Worm (Caenorhabditis elegans): ENCODE data around the gene B0280.11.

B0280.11 gene

DNA sequence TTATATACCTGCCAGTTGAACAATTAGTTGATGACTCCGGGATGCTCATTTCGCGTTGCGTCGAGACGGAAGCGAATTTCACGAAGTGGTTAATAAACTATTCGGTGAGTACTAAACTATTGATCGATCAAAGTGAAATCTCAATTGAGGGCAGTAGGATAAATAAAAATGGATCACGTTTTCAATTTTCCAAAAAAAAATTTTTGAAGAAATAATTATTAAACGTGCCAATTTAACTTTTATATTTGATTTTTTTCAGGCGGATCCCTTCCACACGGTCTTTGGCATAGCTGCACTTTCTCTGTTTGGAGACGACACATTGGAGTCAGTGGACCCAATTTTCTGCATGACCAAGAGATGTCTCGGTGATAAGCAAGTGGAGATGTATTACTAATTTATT lies 2.1 kb downstream of the B0280.11 start, which contains the start of gene B0280.17:
TSS of gene B0280.17 (minus strand) at position 101 of the 400 bp plus-strand sequence.
- TF ChIP-seq tbx-2 (tag; optimal IDR thresholded peaks at IDR 0.05) (no peak), elt-2 (tag; optimal IDR thresholded peaks at IDR 0.05) (no peak), lin-39 (tag; optimal IDR thresholded peaks at IDR 0.05) (no peak), nhr-77 (tag; optimal IDR thresholded peaks at IDR 0.05) (no peak), fkh-2 (tag; optimal IDR thresholded peaks at IDR 0.05) (no peak), pha-4 (tag; optimal IDR thresholded peaks at IDR 0.05) (no peak), skn-1 (tag; optimal IDR thresholded peaks at IDR 0.05) (no peak), R02D3.7 (tag; optimal IDR thresholded peaks at IDR 0.05) (no peak), lin-15B (tag; optimal IDR thresholded peaks at IDR 0.05) (no peak)

ce11 chrIII:7133559-7133958 lies 4.5 kb downstream of the B0280.11 start, which contains the start of the genes pot-1 and ggtb-1:
Gene pot-1, minus strand, starts transcription at chrIII:7133678.
Gene ggtb-1, plus strand, starts transcription at chrIII:7133766.
- TF ChIP-seq ceh-82 (tag; optimal IDR thresholded peaks at IDR 0.05): no peak
- no peak for TF ChIP-seq zag-1 (tag; optimal IDR thresholded peaks at IDR 0.05)
- TF ChIP-seq lin-39 (tag; optimal IDR thresholded peaks at IDR 0.05): no peak
- no peak for TF ChIP-seq egl-5 (tag; optimal IDR thresholded peaks at IDR 0.05)
- TF ChIP-seq unc-62 (GFP tag; optimal IDR thresholded peaks at IDR 0.05): no peak
- TF ChIP-seq lin-15B (tag; optimal IDR thresholded peaks at IDR 0.05): peak; percentile 5
- no peak for TF ChIP-seq eor-1 (tag; optimal IDR thresholded peaks at IDR 0.05)
- no peak for TF ChIP-seq hmg-11 (tag; optimal IDR thresholded peaks at IDR 0.05)
- no peak for TF ChIP-seq ceh-28 (tag; optimal IDR thresholded peaks at IDR 0.05)
- TF ChIP-seq nhr-77 (tag; optimal IDR thresholded peaks at IDR 0.05): no peak
- TF ChIP-seq elt-2 (tag; optimal IDR thresholded peaks at IDR 0.05): no peak
- TF ChIP-seq mdl-1 (tag; optimal IDR thresholded peaks at IDR 0.05): no peak
- no peak for TF ChIP-seq elt-1 (tag; optimal IDR thresholded peaks at IDR 0.05)
- peak; percentile 6 for TF ChIP-seq nfya-1 (tag; optimal IDR thresholded peaks at IDR 0.05; ENCODE audit: insufficient read depth)
- peak; percentile 31 for TF ChIP-seq pha-4 (tag; optimal IDR thresholded peaks at IDR 0.05)
- no peak for TF ChIP-seq nhr-11 (tag; optimal IDR thresholded peaks at IDR 0.05)
- TF ChIP-seq mml-1 (tag; optimal IDR thresholded peaks at IDR 0.05): no peak
- no peak for TF ChIP-seq jun-1 (tag; optimal IDR thresholded peaks at IDR 0.05)
- no peak for TF ChIP-seq egl-27 (tag; optimal IDR thresholded peaks at IDR 0.05)
- no peak for TF ChIP-seq tbx-2 (tag; optimal IDR thresholded peaks at IDR 0.05)

DNA sequence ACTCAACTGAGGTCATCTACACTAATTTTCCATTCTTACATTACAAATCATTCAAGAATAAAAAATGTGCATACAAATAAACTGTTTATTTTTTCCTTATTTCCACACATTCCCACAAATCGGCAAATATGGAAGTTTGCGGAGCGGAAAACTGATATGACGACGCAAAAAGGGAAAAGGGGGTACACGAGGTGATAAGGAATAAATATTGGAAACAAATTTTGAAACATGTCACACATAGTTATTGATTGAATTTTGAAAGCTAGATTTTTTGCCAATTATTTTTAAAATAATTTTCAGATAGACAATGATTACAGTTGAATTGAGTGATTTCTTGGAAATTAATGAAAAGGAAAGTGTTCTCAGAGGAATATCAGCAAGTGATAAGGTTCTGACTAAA lies 9.5 kb downstream of the B0280.11 start, which contains the start of gene viro-2:
TSS of gene viro-2 (plus strand) at position 301 of the 400 bp plus-strand sequence.
- TF ChIP-seq elt-2 (tag; optimal IDR thresholded peaks at IDR 0.05): peak; percentile 25

DNA sequence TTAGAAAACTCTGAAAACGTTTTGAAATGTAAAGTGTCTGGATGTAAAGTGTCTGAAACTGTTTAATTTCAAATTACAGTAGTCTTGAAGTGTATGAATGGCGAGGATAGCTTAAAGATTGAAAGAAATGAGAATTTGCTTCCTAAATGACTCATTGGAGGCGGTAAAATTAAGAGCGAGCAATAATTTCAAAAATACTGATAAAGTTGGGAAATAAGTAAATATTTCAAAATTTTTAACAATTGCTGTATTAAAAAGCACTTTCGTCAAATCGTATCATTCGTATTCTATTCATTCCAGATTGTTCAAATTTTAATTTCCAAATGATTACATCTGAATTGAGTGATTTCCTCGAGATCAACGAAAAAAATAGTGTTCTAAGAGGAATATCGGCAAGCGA lies 13.7 kb downstream of the B0280.11 start, which contains the start of gene B0280.2:
TSS of gene B0280.2 (plus strand) at position 301 of the 400 bp plus-strand sequence.
- TF ChIP-seq pha-4 (tag; optimal IDR thresholded peaks at IDR 0.05) (no peak), ceh-9 (tag; optimal IDR thresholded peaks at IDR 0.05) (no peak), zag-1 (tag; optimal IDR thresholded peaks at IDR 0.05) (no peak), ceh-28 (tag; optimal IDR thresholded peaks at IDR 0.05) (no peak), lsy-12 (tag; optimal IDR thresholded peaks at IDR 0.05) (no peak), R02D3.7 (tag; optimal IDR thresholded peaks at IDR 0.05) (no peak), unc-39 (tag; optimal IDR thresholded peaks at IDR 0.05) (no peak), ama-1 (optimal IDR thresholded peaks at IDR 0.05) (no peak), lin-15B (tag; optimal IDR thresholded peaks at IDR 0.05) (no peak), jun-1 (tag; optimal IDR thresholded peaks at IDR 0.05) (no peak), nhr-77 (tag; optimal IDR thresholded peaks at IDR 0.05) (no peak), aly-2 (tag; optimal IDR thresholded peaks at IDR 0.05) (no peak)

DNA sequence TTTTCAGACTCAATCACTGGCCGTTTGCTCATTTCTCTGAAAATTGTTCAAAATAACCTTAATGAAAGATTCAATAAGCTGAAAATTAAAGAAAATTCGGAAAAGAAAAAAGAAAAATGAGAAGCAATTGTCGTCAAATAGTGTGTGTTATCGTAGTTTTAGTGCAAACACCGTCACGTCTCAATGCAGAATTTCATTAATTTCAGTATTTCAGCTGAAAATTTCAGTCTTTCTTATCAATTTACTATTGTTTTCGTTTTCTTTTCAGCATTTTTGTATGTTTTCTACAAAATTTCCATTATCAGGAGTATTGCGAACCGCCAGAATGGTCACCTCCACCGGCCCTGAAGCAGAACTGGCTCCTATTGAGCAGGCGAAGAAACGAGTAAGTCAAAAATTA lies 15.2 kb downstream of the B0280.11 start, which contains the start of the genes B0280.9 and rpia-1:
TSS of gene B0280.9 (minus strand) at position 36 of the 400 bp plus-strand sequence.
TSS of gene rpia-1 (plus strand) at position 269 of the 400 bp plus-strand sequence.
- no peak for TF ChIP-seq mdl-1 (tag; optimal IDR thresholded peaks at IDR 0.05)
- no peak for TF ChIP-seq fkh-10 (GFP tag; optimal IDR thresholded peaks at IDR 0.05)
- peak; percentile 59 for TF ChIP-seq pha-4 (tag; optimal IDR thresholded peaks at IDR 0.05)
- TF ChIP-seq nhr-28 (tag; optimal IDR thresholded peaks at IDR 0.05): no peak
- no peak for TF ChIP-seq nhr-12 (tag; optimal IDR thresholded peaks at IDR 0.05)
- peak; percentile 68 for TF ChIP-seq elt-2 (tag; optimal IDR thresholded peaks at IDR 0.05)
- TF ChIP-seq unc-62 (GFP tag; optimal IDR thresholded peaks at IDR 0.05): no peak
- peak; percentile 18 for TF ChIP-seq nfya-1 (tag; optimal IDR thresholded peaks at IDR 0.05; ENCODE audit: insufficient read depth)
- no peak for TF ChIP-seq elt-1 (tag; optimal IDR thresholded peaks at IDR 0.05)
- TF ChIP-seq sea-2 (GFP tag; optimal IDR thresholded peaks at IDR 0.05): no peak
- peak; percentile 23 for TF ChIP-seq hmg-11 (tag; optimal IDR thresholded peaks at IDR 0.05)
- TF ChIP-seq lin-15B (tag; optimal IDR thresholded peaks at IDR 0.05): peak; percentile 21
- TF ChIP-seq unc-39 (tag; optimal IDR thresholded peaks at IDR 0.05): no peak
- no peak for TF ChIP-seq lsy-12 (tag; optimal IDR thresholded peaks at IDR 0.05)
- TF ChIP-seq nhr-237 (tag; optimal IDR thresholded peaks at IDR 0.05): no peak
- no peak for TF ChIP-seq aly-2 (tag; optimal IDR thresholded peaks at IDR 0.05)
- no peak for TF ChIP-seq ceh-9 (tag; optimal IDR thresholded peaks at IDR 0.05)
- peak; percentile 56 for TF ChIP-seq pqm-1 (tag; optimal IDR thresholded peaks at IDR 0.05)
- TF ChIP-seq skn-1 (tag; optimal IDR thresholded peaks at IDR 0.05): peak; percentile 12
- TF ChIP-seq nhr-23 (tag; optimal IDR thresholded peaks at IDR 0.05): peak; percentile 35
- TF ChIP-seq eor-1 (tag; optimal IDR thresholded peaks at IDR 0.05): no peak
- TF ChIP-seq daf-12 (tag; optimal IDR thresholded peaks at IDR 0.05): no peak
